Fruit fly (Drosophila melanogaster): ENCODE results near the gene Zmynd8.

The Zmynd8 gene

DNA sequence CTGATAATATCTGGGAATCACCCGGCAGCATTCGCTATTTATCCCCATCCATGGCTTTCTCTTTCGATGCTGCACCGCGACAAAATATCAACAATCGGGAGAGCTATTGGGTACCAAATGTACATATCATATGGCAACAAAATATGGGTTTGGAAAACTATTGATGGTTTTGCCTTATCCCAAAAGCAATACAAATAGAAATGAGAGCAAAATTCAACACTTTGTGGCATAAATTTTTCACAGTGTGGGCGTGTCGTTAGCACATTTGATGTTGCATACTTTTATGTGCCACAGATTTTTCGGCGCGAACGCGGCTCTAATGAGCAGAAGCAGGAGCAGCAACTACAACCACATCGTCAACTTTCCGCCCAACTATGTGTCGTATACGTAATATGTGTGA is 36.9 kb upstream of the Zmynd8 start (continued):
- no peak for TF ChIP-seq croc (GFP tag; conservative IDR thresholded peaks at IDR 0.05)
- TF ChIP-seq grau (tag; optimal IDR thresholded peaks at IDR 0.05): peak; percentile 13
- TF ChIP-seq ara (GFP tag; IDR thresholded peaks at IDR 0.05): no peak
- no peak for TF ChIP-seq tll (GFP tag; optimal IDR thresholded peaks at IDR 0.05)
- TF ChIP-seq CG2202 (tag; optimal IDR thresholded peaks at IDR 0.05): no peak
- peak in 1 of 2 experiments; percentile 39 for TF ChIP-seq bsh (GFP tag; optimal IDR thresholded peaks at IDR 0.05)
- no peak for TF ChIP-seq CkIIα-i1 (GFP tag; IDR thresholded peaks at IDR 0.05)
- TF ChIP-seq CG17802 (tag; optimal IDR thresholded peaks at IDR 0.05): no peak
- TF ChIP-seq Atf-2 (GFP tag; optimal IDR thresholded peaks at IDR 0.05): no peak
- TF ChIP-seq CG10654 (GFP tag; optimal IDR thresholded peaks at IDR 0.05): no peak
- TF ChIP-seq CG10431 (GFP tag; optimal IDR thresholded peaks at IDR 0.05): no peak
- no peak for TF ChIP-seq YL-1 (GFP tag; optimal IDR thresholded peaks at IDR 0.05)
- TF ChIP-seq Lhr (GFP tag; optimal IDR thresholded peaks at IDR 0.05): no peak
- TF ChIP-seq CG15601 (tag; optimal IDR thresholded peaks at IDR 0.05): no peak
- TF ChIP-seq ind (GFP tag; optimal IDR thresholded peaks at IDR 0.05): no peak
- TF ChIP-seq D (optimal IDR thresholded peaks at IDR 0.05): no peak
- TF ChIP-seq D (GFP tag; optimal IDR thresholded peaks at IDR 0.05): no peak
- TF ChIP-seq CG8388 (GFP tag; optimal IDR thresholded peaks at IDR 0.05): no peak
- no peak for TF ChIP-seq Fer3 (tag; optimal IDR thresholded peaks at IDR 0.05)
- no peak for TF ChIP-seq ato (GFP tag; IDR thresholded peaks at IDR 0.05; ENCODE audit: partially characterized antibody)
- TF ChIP-seq vfl (GFP tag; optimal IDR thresholded peaks at IDR 0.05): no peak
- no peak for TF ChIP-seq CG4617 (GFP tag; optimal IDR thresholded peaks at IDR 0.05; ENCODE audit: borderline replicate concordance)
- TF ChIP-seq H2.0 (GFP tag; IDR thresholded peaks at IDR 0.05): no peak
- TF ChIP-seq CG33557 (GFP tag; optimal IDR thresholded peaks at IDR 0.05): no peak
- no peak for TF ChIP-seq BtbVII (GFP tag; optimal IDR thresholded peaks at IDR 0.05)
- TF ChIP-seq CG18619 (GFP tag; optimal IDR thresholded peaks at IDR 0.05): no peak
- no peak for TF ChIP-seq Dfd (GFP tag; optimal IDR thresholded peaks at IDR 0.05)
- no peak for TF ChIP-seq CG10979 (tag; optimal IDR thresholded peaks at IDR 0.05)
- no peak for TF ChIP-seq Eip74EF (GFP tag; optimal IDR thresholded peaks at IDR 0.05)
- no peak for TF ChIP-seq Vsx1 (GFP tag; optimal IDR thresholded peaks at IDR 0.05)
- peak; percentile 56 for TF ChIP-seq Blimp-1 (GFP tag; optimal IDR thresholded peaks at IDR 0.05)
- no peak for TF ChIP-seq CG12659 (GFP tag; optimal IDR thresholded peaks at IDR 0.05)
- no peak for TF ChIP-seq HLH3B (GFP tag; IDR thresholded peaks at IDR 0.05)
- no peak for TF ChIP-seq Nf-YC (tag; optimal IDR thresholded peaks at IDR 0.05)
- TF ChIP-seq ci (GFP tag; IDR thresholded peaks at IDR 0.05): no peak
- TF ChIP-seq repo (GFP tag; optimal IDR thresholded peaks at IDR 0.05): no peak
- no peak for TF ChIP-seq CG14860 (GFP tag; IDR thresholded peaks at IDR 0.05; ENCODE audit: partially characterized antibody)
- no peak for TF ChIP-seq CG10274 (GFP tag; optimal IDR thresholded peaks at IDR 0.05)
- no peak for TF ChIP-seq emc (GFP tag; optimal IDR thresholded peaks at IDR 0.05)
- no peak for TF ChIP-seq ewg (GFP tag; optimal IDR thresholded peaks at IDR 0.05)
- TF ChIP-seq CG7928 (GFP tag; optimal IDR thresholded peaks at IDR 0.05): no peak
- TF ChIP-seq al (GFP tag; IDR thresholded peaks at IDR 0.05): 0 out of 2 replicates have a peak, but pooled peaks have one; percentile 10
- TF ChIP-seq Sox102F (GFP tag; optimal IDR thresholded peaks at IDR 0.05): peak; percentile 50
- no peak for TF ChIP-seq tio (GFP tag; optimal IDR thresholded peaks at IDR 0.05)
- no peak for TF ChIP-seq onecut (GFP tag; IDR thresholded peaks at IDR 0.05)
- TF ChIP-seq CG1792 (GFP tag; optimal IDR thresholded peaks at IDR 0.05): no peak
- TF ChIP-seq trh (GFP tag; optimal IDR thresholded peaks at IDR 0.05): no peak
- TF ChIP-seq CG5953 (GFP tag; IDR thresholded peaks at IDR 0.05): no peak
- TF ChIP-seq vvl (GFP tag; IDR thresholded peaks at IDR 0.05): no peak
- TF ChIP-seq slbo (GFP tag; IDR thresholded peaks at IDR 0.05): peak; percentile 35; the same call in 1 of the 2 replicates
- no peak for TF ChIP-seq cad (GFP tag; optimal IDR thresholded peaks at IDR 0.05)

All from whole organism, embryonic.